Fruit fly (Drosophila melanogaster): Measurements from ENCODE around the gene CG2680.

dm6 chrX:2726420-2726819 lies 19.2 kb upstream of the CG2680 start, which contains the start of gene vilya:
- no peak for TF ChIP-seq Bteb2 (GFP tag; optimal IDR thresholded peaks at IDR 0.05)
- TF ChIP-seq CG7271 (tag; optimal IDR thresholded peaks at IDR 0.05): no peak
- TF ChIP-seq Blimp-1 (GFP tag; optimal IDR thresholded peaks at IDR 0.05): no peak
- no peak for TF ChIP-seq CG9727 (GFP tag; optimal IDR thresholded peaks at IDR 0.05)
- no peak for TF ChIP-seq CG6683 (GFP tag; optimal IDR thresholded peaks at IDR 0.05)
- TF ChIP-seq CG12769 (tag; optimal IDR thresholded peaks at IDR 0.05): no peak
- TF ChIP-seq mam (GFP tag; optimal IDR thresholded peaks at IDR 0.05): no peak

Measured in whole organism, embryonic.